Worm (Caenorhabditis elegans) whole organism, L3 larva: ENCODE results near the gene tmem-138.

Experiments
- R02D3.7 ChIP-seq: fragments of 150-350 bp; optimal IDR thresholded peaks from 2 replicates; lab custom pipeline; 2014; ENCODE audit warnings: missing biosample characterization, missing genetic modification characterization
- ZK546.5 ChIP-seq: sonication (generic microtip); optimal IDR thresholded peaks from 2 replicates; lab custom pipeline; 2017; ENCODE audit warnings: missing biosample characterization, missing genetic modification characterization
- aly-2 ChIP-seq: fragments of 150-350 bp; optimal IDR thresholded peaks from 2 replicates; lab custom pipeline; 2014; ENCODE audit warnings: missing biosample characterization, missing genetic modification characterization
- ama-1 ChIP-seq: fragments of 150-350 bp; optimal IDR thresholded peaks from 2 replicates; lab custom pipeline; 2018
- ceh-16 ChIP-seq: sonication (generic microtip); optimal IDR thresholded peaks from 2 replicates; lab custom pipeline; 2017; ENCODE audit warnings: missing biosample characterization, missing genetic modification characterization
- ceh-28 ChIP-seq: fragments of 150-350 bp; optimal IDR thresholded peaks from 2 replicates; lab custom pipeline; 2014; ENCODE audit warnings: missing biosample characterization, missing genetic modification reagents, missing genetic modification characterization
- ceh-82 ChIP-seq: fragments of 150-350 bp; optimal IDR thresholded peaks from 2 replicates; lab custom pipeline; 2014; ENCODE audit warnings: missing biosample characterization, missing genetic modification characterization
- ceh-9 ChIP-seq: sonication (generic microtip); optimal IDR thresholded peaks from 2 replicates; lab custom pipeline; 2018; ENCODE audit warnings: missing biosample characterization, missing genetic modification characterization
- daf-12 ChIP-seq: fragments of 150-350 bp; optimal IDR thresholded peaks from 2 replicates; lab custom pipeline; 2014; ENCODE audit warnings: missing biosample characterization, missing genetic modification reagents, missing genetic modification characterization
- egl-27 ChIP-seq: sonication (generic microtip); optimal IDR thresholded peaks from 4 replicates; lab custom pipeline; 2017; ENCODE audit warnings: missing biosample characterization, missing genetic modification reagents, missing genetic modification characterization
- egl-5 ChIP-seq: fragments of 150-350 bp; optimal IDR thresholded peaks from 2 replicates; lab custom pipeline; 2017; ENCODE audit warnings: missing biosample characterization, missing genetic modification reagents, missing genetic modification characterization, inconsistent platforms
- elt-1 ChIP-seq: fragments of 150-350 bp; optimal IDR thresholded peaks from 2 replicates; lab custom pipeline; 2014; ENCODE audit warnings: missing biosample characterization, missing genetic modification characterization
- elt-2 ChIP-seq: sonication (generic microtip); optimal IDR thresholded peaks from 2 replicates; lab custom pipeline; 2016; ENCODE audit warnings: missing genetic modification reagents, mild to moderate bottlenecking, missing genetic modification characterization, missing compliant biosample characterization
- elt-3 ChIP-seq, 3 experiments: fragments of 150-350 bp in 1 of 3; sonication (generic microtip) in 2 of 3; optimal IDR thresholded peaks; 2 replicates in 2 of 3; 4 replicates in 1 of 3; lab custom pipeline; 2014 to 2017; ENCODE audit warnings: missing biosample characterization in 3 of 3, missing genetic modification characterization in 3 of 3
- eor-1 ChIP-seq, 2 experiments: fragments of 150-350 bp; optimal IDR thresholded peaks; 2 replicates each; lab custom pipeline; 2014 to 2018; ENCODE audit warnings: missing biosample characterization in 2 of 2, missing genetic modification characterization in 2 of 2
- fkh-10 ChIP-seq: sonication (generic microtip); optimal IDR thresholded peaks from 2 replicates; lab custom pipeline; 2017; ENCODE audit warnings: missing biosample characterization, missing genetic modification reagents, missing genetic modification characterization
- fkh-2 ChIP-seq: fragments of 150-350 bp; optimal IDR thresholded peaks from 2 replicates; lab custom pipeline; 2014; ENCODE audit warnings: missing biosample characterization, missing genetic modification reagents, missing genetic modification characterization
- fos-1 ChIP-seq: fragments of 150-350 bp; optimal IDR thresholded peaks from 2 replicates; lab custom pipeline; 2014; ENCODE audit warnings: missing biosample characterization, missing genetic modification characterization
- hmg-11 ChIP-seq: sonication (generic microtip); optimal IDR thresholded peaks from 2 replicates; lab custom pipeline; 2016; ENCODE audit warnings: missing genetic modification characterization, missing compliant biosample characterization
- jun-1 ChIP-seq: fragments of 150-350 bp; optimal IDR thresholded peaks from 2 replicates; lab custom pipeline; 2014; ENCODE audit warnings: missing biosample characterization, missing genetic modification reagents, missing genetic modification characterization
- lin-15B ChIP-seq: fragments of 150-350 bp; optimal IDR thresholded peaks from 2 replicates; lab custom pipeline; 2014; ENCODE audit warnings: missing biosample characterization, missing genetic modification characterization
- lin-39 ChIP-seq: fragments of 150-350 bp; optimal IDR thresholded peaks from 2 replicates; lab custom pipeline; 2018; ENCODE audit warnings: missing biosample characterization, missing genetic modification reagents, missing genetic modification characterization
- lsy-12 ChIP-seq: sonication (generic microtip); optimal IDR thresholded peaks from 2 replicates; lab custom pipeline; 2016; ENCODE audit warnings: mild to moderate bottlenecking, missing genetic modification characterization, missing compliant biosample characterization
- mdl-1 ChIP-seq: fragments of 150-350 bp; optimal IDR thresholded peaks from 2 replicates; lab custom pipeline; 2014; ENCODE audit warnings: missing biosample characterization, missing genetic modification characterization
- mml-1 ChIP-seq: fragments of 150-350 bp; sonication (generic microtip); optimal IDR thresholded peaks from 3 replicates; lab custom pipeline; 2014; ENCODE audit warnings: missing biosample characterization, missing genetic modification characterization
- nfya-1 ChIP-seq: sonication (generic microtip); optimal IDR thresholded peaks from 2 replicates; lab custom pipeline; 2017; ENCODE audit warnings: missing genetic modification characterization, mild to moderate bottlenecking, missing compliant biosample characterization, antibody characterized with exemption, moderate library complexity; ENCODE audit not compliant: insufficient read depth
- nhr-11 ChIP-seq: fragments of 150-350 bp; optimal IDR thresholded peaks from 2 replicates; lab custom pipeline; 2014; ENCODE audit warnings: missing biosample characterization, missing genetic modification characterization
- nhr-12 ChIP-seq: fragments of 150-350 bp; optimal IDR thresholded peaks from 2 replicates; lab custom pipeline; 2014; ENCODE audit warnings: missing biosample characterization, missing genetic modification characterization
- nhr-23 ChIP-seq: fragments of 150-350 bp; optimal IDR thresholded peaks from 2 replicates; lab custom pipeline; 2014; ENCODE audit warnings: missing biosample characterization, missing genetic modification reagents, missing genetic modification characterization
- nhr-237 ChIP-seq: fragments of 150-350 bp; optimal IDR thresholded peaks from 2 replicates; lab custom pipeline; 2014; ENCODE audit warnings: missing biosample characterization, missing genetic modification characterization
- nhr-25 ChIP-seq: sonication (generic microtip); optimal IDR thresholded peaks from 2 replicates; lab custom pipeline; 2017; ENCODE audit warnings: missing biosample characterization, missing genetic modification characterization
- nhr-28 ChIP-seq: fragments of 150-350 bp; optimal IDR thresholded peaks from 2 replicates; lab custom pipeline; 2014; ENCODE audit warnings: missing biosample characterization, missing genetic modification characterization
- nhr-43 ChIP-seq: sonication (generic microtip); optimal IDR thresholded peaks from 2 replicates; lab custom pipeline; 2016; ENCODE audit warnings: mild to moderate bottlenecking, missing genetic modification characterization, missing compliant biosample characterization; ENCODE audit not compliant: poor library complexity, severe bottlenecking
- nhr-67 ChIP-seq: fragments of 150-350 bp; optimal IDR thresholded peaks from 2 replicates; lab custom pipeline; 2014; ENCODE audit warnings: missing biosample characterization, missing genetic modification characterization
- nhr-76 ChIP-seq: fragments of 150-350 bp; sonication (generic microtip); optimal IDR thresholded peaks from 5 replicates; lab custom pipeline; 2014; ENCODE audit warnings: missing biosample characterization, missing genetic modification characterization
- nhr-77 ChIP-seq: fragments of 150-350 bp; optimal IDR thresholded peaks from 2 replicates; lab custom pipeline; 2014; ENCODE audit warnings: missing biosample characterization, missing genetic modification characterization
- pha-4 ChIP-seq: fragments of 150-350 bp; optimal IDR thresholded peaks from 2 replicates; lab custom pipeline; 2014; ENCODE audit warnings: missing biosample characterization, missing genetic modification reagents, missing genetic modification characterization
- pqm-1 ChIP-seq: fragments of 150-350 bp; optimal IDR thresholded peaks from 2 replicates; lab custom pipeline; 2017; ENCODE audit warnings: missing biosample characterization, missing genetic modification characterization, inconsistent platforms
- sea-2 ChIP-seq: fragments of 150-350 bp; sonication (generic microtip); optimal IDR thresholded peaks from 4 replicates; lab custom pipeline; 2014; ENCODE audit warnings: missing biosample characterization, missing genetic modification reagents, missing genetic modification characterization
- skn-1 ChIP-seq: fragments of 150-350 bp; optimal IDR thresholded peaks from 2 replicates; lab custom pipeline; 2014; ENCODE audit warnings: missing biosample characterization, missing genetic modification characterization
- snpc-4 ChIP-seq: fragments of 150-350 bp; optimal IDR thresholded peaks from 2 replicates; lab custom pipeline; 2014; ENCODE audit warnings: missing biosample characterization, missing genetic modification characterization
- tbx-2 ChIP-seq: sonication (generic microtip); optimal IDR thresholded peaks from 2 replicates; lab custom pipeline; 2016; ENCODE audit warnings: mild to moderate bottlenecking, missing genetic modification characterization, missing compliant biosample characterization
- unc-39 ChIP-seq: sonication (generic microtip); optimal IDR thresholded peaks from 4 replicates; lab custom pipeline; 2017; ENCODE audit warnings: missing biosample characterization, missing genetic modification characterization
- unc-62 ChIP-seq: fragments of 150-350 bp; sonication (generic microtip); optimal IDR thresholded peaks from 4 replicates; lab custom pipeline; 2014; ENCODE audit warnings: missing biosample characterization, missing genetic modification reagents, missing genetic modification characterization
- zag-1 ChIP-seq: fragments of 150-350 bp; optimal IDR thresholded peaks from 2 replicates; lab custom pipeline; 2014; ENCODE audit warnings: missing biosample characterization, missing genetic modification characterization
- ztf-11 ChIP-seq: fragments of 150-350 bp; optimal IDR thresholded peaks from 2 replicates; lab custom pipeline; 2014; ENCODE audit warnings: missing biosample characterization, missing genetic modification characterization
- ztf-4 ChIP-seq: fragments of 150-350 bp; optimal IDR thresholded peaks from 2 replicates; lab custom pipeline; 2014; ENCODE audit warnings: missing biosample characterization, missing genetic modification characterization

Gene tmem-138

ce11 chrII:8141135-8141534 lies 16.0 kb upstream of the tmem-138 start:
- TF ChIP-seq fos-1 (tag; lab: Kevin White, UChicago) (no peak), nhr-76 (tag; lab: Kevin White, UChicago) (no peak), eor-1 (tag; optimal IDR thresholded peaks at IDR 0.05; lab: Kevin White, UChicago) (no peak), ztf-11 (tag; lab: Kevin White, UChicago) (no peak), lin-39 (tag; lab: Kevin White, UChicago) (no peak), mdl-1 (tag; lab: Kevin White, UChicago) (no peak), nhr-28 (tag; lab: Kevin White, UChicago) (no peak), elt-2 (tag; lab: Kevin White, UChicago) (no peak), nhr-11 (tag; lab: Kevin White, UChicago) (no peak), fkh-10 (no peak), nhr-23 (tag; lab: Kevin White, UChicago) (no peak), nhr-12 (tag; lab: Kevin White, UChicago) (no peak)

- TF ChIP-seq pha-4 (tag; lab: Kevin White, UChicago), result peak; percentile 81
- no peak for TF ChIP-seq ceh-16 (tag; lab: Kevin White, UChicago)
- peak; percentile 44 for TF ChIP-seq hmg-11 (tag; lab: Kevin White, UChicago)
- TF ChIP-seq zag-1 (tag; lab: Kevin White, UChicago), result no peak
- TF ChIP-seq daf-12 (tag; lab: Kevin White, UChicago), result no peak
- no peak for TF ChIP-seq ZK546.5 (tag; lab: Kevin White, UChicago)
- no peak for TF ChIP-seq egl-5 (tag; lab: Kevin White, UChicago)
- TF ChIP-seq eor-1 (tag; optimal IDR thresholded peaks at IDR 0.05; lab: Kevin White, UChicago), result no peak
- no peak for TF ChIP-seq pqm-1 (tag; lab: Kevin White, UChicago)
- no peak for TF ChIP-seq unc-62
- TF ChIP-seq nhr-12 (tag; lab: Kevin White, UChicago), result no peak
- no peak for TF ChIP-seq nhr-28 (tag; lab: Kevin White, UChicago)
- no peak for TF ChIP-seq nhr-237 (tag; lab: Kevin White, UChicago)
- TF ChIP-seq sea-2 (GFP tag; lab: Kevin White, UChicago), result no peak
- TF ChIP-seq nfya-1, result peak; percentile 86
- TF ChIP-seq elt-3 (tag; optimal IDR thresholded peaks at IDR 0.05; lab: Kevin White, UChicago), result no peak
- TF ChIP-seq ztf-11 (tag; lab: Kevin White, UChicago), result no peak
- no peak for TF ChIP-seq jun-1
- TF ChIP-seq fos-1 (tag; lab: Kevin White, UChicago), result no peak
- no peak for TF ChIP-seq nhr-67
- TF ChIP-seq nhr-43 (tag; lab: Kevin White, UChicago), result no peak
- TF ChIP-seq nhr-25 (tag; lab: Kevin White, UChicago), result peak; percentile 45
- TF ChIP-seq ztf-4, result no peak
- no peak for TF ChIP-seq skn-1 (tag; lab: Kevin White, UChicago)
- TF ChIP-seq nhr-23 (tag; lab: Kevin White, UChicago), result peak; percentile 71
- TF ChIP-seq mml-1 (tag; lab: Kevin White, UChicago), result no peak
- no peak for TF ChIP-seq aly-2 (tag; lab: Kevin White, UChicago)
- no peak for TF ChIP-seq nhr-76 (tag; lab: Kevin White, UChicago)
- no peak for TF ChIP-seq egl-27
- no peak for TF ChIP-seq unc-39 (tag; lab: Kevin White, UChicago)
- no peak for TF ChIP-seq fkh-10
- TF ChIP-seq elt-1, result no peak
- TF ChIP-seq ceh-9 (tag; lab: Kevin White, UChicago), result no peak
- peak; percentile 84 for TF ChIP-seq lin-15B (tag; lab: Kevin White, UChicago)
- TF ChIP-seq lin-39 (tag; lab: Kevin White, UChicago), result peak; percentile 29
- TF ChIP-seq nhr-11 (tag; lab: Kevin White, UChicago), result no peak
- no peak for TF ChIP-seq lsy-12 (tag; lab: Kevin White, UChicago)
- no peak for TF ChIP-seq R02D3.7 (tag; lab: Kevin White, UChicago)
- TF ChIP-seq nhr-77 (tag; lab: Kevin White, UChicago), result no peak
- no peak for TF ChIP-seq ceh-28 (tag; lab: Kevin White, UChicago)
- TF ChIP-seq tbx-2 (tag; lab: Kevin White, UChicago), result no peak
- TF ChIP-seq elt-2 (tag; lab: Kevin White, UChicago), result peak; percentile 31
- no peak for TF ChIP-seq fkh-2 (tag; lab: Kevin White, UChicago)
- no peak for TF ChIP-seq ama-1 (lab: Kevin White, UChicago)
- TF ChIP-seq snpc-4, result peak; percentile 23
- TF ChIP-seq ceh-82 (tag; lab: Kevin White, UChicago), result no peak
- TF ChIP-seq mdl-1 (tag; lab: Kevin White, UChicago), result no peak
Observed at ce11 chrII:8143278-8143931, 13.7 kb upstream of the tmem-138 start, which contains the start of the genes ints-11 and rpl-10. ints-11 (minus strand) TSS chrII:8143478. rpl-10 (plus strand) TSS chrII:8143881.
